Fruit fly (Drosophila melanogaster): ENCODE measurements around the gene CCT2.

- TF ChIP-seq Asciz (GFP tag; optimal IDR thresholded peaks at IDR 0.05): no peak
- no peak for TF ChIP-seq HLH3B (GFP tag; IDR thresholded peaks at IDR 0.05)
- no peak for TF ChIP-seq D (optimal IDR thresholded peaks at IDR 0.05)
- no peak for TF ChIP-seq D (GFP tag; optimal IDR thresholded peaks at IDR 0.05)
- TF ChIP-seq Dref (GFP tag; IDR thresholded peaks at IDR 0.05): no peak
- no peak for TF ChIP-seq CG32767 (GFP tag; IDR thresholded peaks at IDR 0.05)
- TF ChIP-seq stwl (tag; optimal IDR thresholded peaks at IDR 0.05): no peak
- no peak for TF ChIP-seq CG11398 (GFP tag; optimal IDR thresholded peaks at IDR 0.05)
- no peak for TF ChIP-seq CG15073 (GFP tag; optimal IDR thresholded peaks at IDR 0.05)
- TF ChIP-seq CG14667 (GFP tag; IDR thresholded peaks at IDR 0.05): no peak
- no peak for TF ChIP-seq chinmo (GFP tag; IDR thresholded peaks at IDR 0.05; ENCODE audit: partially characterized antibody)
- TF ChIP-seq nerfin-1 (tag; optimal IDR thresholded peaks at IDR 0.05): no peak
These were observed 12.8 kb downstream of the CCT2 start for dm6 chrX:9102125-9102524.
